Fruit fly (Drosophila melanogaster) Kc167 (cell line): ENCODE data around the gene CG15891.

Source experiments
- Sin3A ChIP-seq: fragments of >200 bp; optimal IDR thresholded peaks from 2 replicates; lab custom pipeline; 2018; ENCODE audit warnings: missing external identifiers
- h ChIP-seq: fragments of >200 bp; optimal IDR thresholded peaks from 3 replicates; lab custom pipeline; 2018; ENCODE audit warnings: missing external identifiers

- TF ChIP-seq Sin3A (lab: Kevin White, UChicago) = no peak
- TF ChIP-seq h (lab: Kevin White, UChicago) = no peak
Measured at dm6 chrX:6343323-6343722, 48.2 kb upstream of the CG15891 start.
